Fruit fly (Drosophila melanogaster): ENCODE measurements around the gene CG13124.

The CG13124 gene

dm6 chr2L:9949178-9950062, 41.0 kb upstream of the CG13124 start:
- TF ChIP-seq h (GFP tag; optimal IDR thresholded peaks at IDR 0.05) (peak; percentile 28), Sp1 (GFP tag; optimal IDR thresholded peaks at IDR 0.05) (peak; percentile 1), ey (GFP tag; optimal IDR thresholded peaks at IDR 0.05) (no peak)

dm6 chr2L:9948520-9948858, 40.1 kb upstream of the CG13124 start:
- TF ChIP-seq h (GFP tag; optimal IDR thresholded peaks at IDR 0.05): peak; percentile 57
- TF ChIP-seq Sp1 (GFP tag; optimal IDR thresholded peaks at IDR 0.05): no peak

- peak; percentile 40 for TF ChIP-seq woc (GFP tag; optimal IDR thresholded peaks at IDR 0.05)
- peak; percentile 48 for TF ChIP-seq Rel (GFP tag; optimal IDR thresholded peaks at IDR 0.05)
- TF ChIP-seq Rel (tag; optimal IDR thresholded peaks at IDR 0.05): peak; percentile 33
- TF ChIP-seq Jra (GFP tag; optimal IDR thresholded peaks at IDR 0.05): no peak
- peak; percentile 42 for TF ChIP-seq Hr83 (GFP tag; optimal IDR thresholded peaks at IDR 0.05; ENCODE audit: poor library complexity, severe bottlenecking)
- peak; percentile 98 for TF ChIP-seq Myc (optimal IDR thresholded peaks at IDR 0.05)
- TF ChIP-seq h (GFP tag; optimal IDR thresholded peaks at IDR 0.05): peak; percentile 85
- peak; percentile 39 for TF ChIP-seq Hnf4 (GFP tag; optimal IDR thresholded peaks at IDR 0.05)
- TF ChIP-seq OdsH (GFP tag; optimal IDR thresholded peaks at IDR 0.05): no peak
- TF ChIP-seq jim (GFP tag; optimal IDR thresholded peaks at IDR 0.05): no peak
Observed at dm6 chr2L:9947738-9948519, 39.5 kb upstream of the CG13124 start.

dm6 chr2L:9947265-9947664, 38.8 kb upstream of the CG13124 start, which contains the start of gene CG5853:
Gene CG5853, minus strand, starts transcription at chr2L:9947648.
- peak; percentile 17 for TF ChIP-seq woc (GFP tag; optimal IDR thresholded peaks at IDR 0.05)
- TF ChIP-seq ey (GFP tag; optimal IDR thresholded peaks at IDR 0.05): peak; percentile 19
- TF ChIP-seq Hnf4 (GFP tag; optimal IDR thresholded peaks at IDR 0.05): peak; percentile 76
- TF ChIP-seq psq (GFP tag; optimal IDR thresholded peaks at IDR 0.05): no peak
- no peak for TF ChIP-seq tai (GFP tag; optimal IDR thresholded peaks at IDR 0.05)
- peak; percentile 34 for TF ChIP-seq jim (GFP tag; optimal IDR thresholded peaks at IDR 0.05)
- peak; percentile 47 for TF ChIP-seq Vsx2 (GFP tag; optimal IDR thresholded peaks at IDR 0.05; ENCODE audit: partially characterized antibody)
- TF ChIP-seq OdsH (GFP tag; optimal IDR thresholded peaks at IDR 0.05): peak; percentile 13
- peak; percentile 73 for TF ChIP-seq h (GFP tag; optimal IDR thresholded peaks at IDR 0.05)
- peak; percentile 1 for TF ChIP-seq brk (GFP tag; optimal IDR thresholded peaks at IDR 0.05)
- no peak for TF ChIP-seq Abd-B (GFP tag; optimal IDR thresholded peaks at IDR 0.05)
- TF ChIP-seq Sp1 (GFP tag; optimal IDR thresholded peaks at IDR 0.05): peak; percentile 36
- TF ChIP-seq dl (GFP tag; optimal IDR thresholded peaks at IDR 0.05; ENCODE audit: insufficient read depth in 1 of 2, partially characterized antibody in 2 of 2): peak; percentile 52 to 64
- no peak for TF ChIP-seq dmrt93B (GFP tag; optimal IDR thresholded peaks at IDR 0.05)
- TF ChIP-seq CG32264 (GFP tag; optimal IDR thresholded peaks at IDR 0.05): no peak
- TF ChIP-seq sv (GFP tag; optimal IDR thresholded peaks at IDR 0.05): no peak
- peak in 1 of 2 experiments; percentile 29 for TF ChIP-seq foxo (GFP tag; optimal IDR thresholded peaks at IDR 0.05)
- TF ChIP-seq br (GFP tag; optimal IDR thresholded peaks at IDR 0.05): peak; percentile 46
- peak; percentile 25 for TF ChIP-seq Jra (GFP tag; optimal IDR thresholded peaks at IDR 0.05)
- TF ChIP-seq rgr (GFP tag; optimal IDR thresholded peaks at IDR 0.05): peak; percentile 59
- TF ChIP-seq N (GFP tag; optimal IDR thresholded peaks at IDR 0.05): no peak
- no peak for TF ChIP-seq dsf (GFP tag; optimal IDR thresholded peaks at IDR 0.05; ENCODE audit: borderline replicate concordance)
- TF ChIP-seq fru (GFP tag; optimal IDR thresholded peaks at IDR 0.05): peak; percentile 52
- TF ChIP-seq Mio (GFP tag; optimal IDR thresholded peaks at IDR 0.05): no peak
- no peak for TF ChIP-seq usp (GFP tag; optimal IDR thresholded peaks at IDR 0.05)
- no peak for TF ChIP-seq GATAd (GFP tag; optimal IDR thresholded peaks at IDR 0.05)
- TF ChIP-seq Dfd (GFP tag; optimal IDR thresholded peaks at IDR 0.05): no peak
- peak; percentile 87 for TF ChIP-seq Dif (GFP tag; optimal IDR thresholded peaks at IDR 0.05; ENCODE audit: partially characterized antibody)
- peak; percentile 94 for TF ChIP-seq Hr83 (GFP tag; optimal IDR thresholded peaks at IDR 0.05; ENCODE audit: poor library complexity, severe bottlenecking)
- TF ChIP-seq Rel (GFP tag; optimal IDR thresholded peaks at IDR 0.05): peak; percentile 76
- peak; percentile 69 for TF ChIP-seq Rel (tag; optimal IDR thresholded peaks at IDR 0.05)
- no peak for TF ChIP-seq CrebA (GFP tag; optimal IDR thresholded peaks at IDR 0.05; ENCODE audit: borderline replicate concordance)
